Fruit fly (Drosophila melanogaster) whole organism, pupa: ENCODE measurements around the gene Atf3.

Experiments used
- CG10348 ChIP-seq: fragments of 200-800 bp; sonication (Bioruptor generic); IDR thresholded peaks from 2 replicates; pipeline ENCODE4 v1.3.6; 2022; ENCODE audit warnings: missing biosample characterization, missing genetic modification characterization
- CG12605 ChIP-seq: fragments of 200-800 bp; sonication (Bioruptor generic); IDR thresholded peaks from 2 replicates; pipeline ENCODE4 v1.3.6; 2022; ENCODE audit warnings: missing biosample characterization, missing genetic modification characterization
- CG13204 ChIP-seq: fragments of 200-800 bp; sonication (Bioruptor generic); optimal IDR thresholded peaks from 2 replicates; lab custom pipeline; 2018; ENCODE audit warnings: missing biosample characterization, mild to moderate bottlenecking, missing genetic modification characterization, moderate library complexity
- CG14655 ChIP-seq: fragments of 200-800 bp; sonication (Bioruptor generic); optimal IDR thresholded peaks from 3 replicates; lab custom pipeline; 2017; ENCODE audit warnings: mild to moderate bottlenecking, missing biosample characterization, missing genetic modification reagents, missing genetic modification characterization
- CG15710 ChIP-seq: fragments of 200-800 bp; sonication (Bioruptor generic); optimal IDR thresholded peaks from 2 replicates; lab custom pipeline; 2018; ENCODE audit warnings: missing biosample characterization, mild to moderate bottlenecking, missing genetic modification characterization, moderate library complexity
- CG17806 ChIP-seq: fragments of 200-800 bp; sonication (Bioruptor generic); optimal IDR thresholded peaks from 2 replicates; lab custom pipeline; 2018; ENCODE audit warnings: missing biosample characterization, mild to moderate bottlenecking, missing genetic modification characterization, moderate library complexity
- CG32121 ChIP-seq: fragments of 200-800 bp; sonication (Bioruptor generic); IDR thresholded peaks from 2 replicates; pipeline ENCODE4 v1.3.6; 2022; ENCODE audit warnings: missing biosample characterization, missing genetic modification characterization
- CG34367 ChIP-seq: fragments of 200-800 bp; sonication (Bioruptor generic); optimal IDR thresholded peaks from 2 replicates; lab custom pipeline; 2018; ENCODE audit warnings: missing biosample characterization, mild to moderate bottlenecking, missing genetic modification characterization
- CG4496 ChIP-seq: fragments of 200-800 bp; sonication (Bioruptor generic); IDR thresholded peaks from 3 replicates; pipeline ENCODE4 v1.3.6; 2022; ENCODE audit warnings: missing biosample characterization, missing genetic modification characterization
- CG8159 ChIP-seq: fragments of 200-800 bp; sonication (Bioruptor generic); optimal IDR thresholded peaks from 3 replicates; lab custom pipeline; 2018; ENCODE audit warnings: missing biosample characterization, mild to moderate bottlenecking, missing genetic modification characterization, moderate library complexity
- CG8301 ChIP-seq: fragments of 200-800 bp; sonication (Bioruptor generic); optimal IDR thresholded peaks from 2 replicates; lab custom pipeline; 2018; ENCODE audit warnings: missing biosample characterization, mild to moderate bottlenecking, missing genetic modification characterization
- CG9948 ChIP-seq: fragments of 200-800 bp; sonication (Bioruptor generic); optimal IDR thresholded peaks from 2 replicates; lab custom pipeline; 2018; ENCODE audit warnings: missing biosample characterization, mild to moderate bottlenecking, missing genetic modification characterization, moderate library complexity
- D1 ChIP-seq: fragments of 200-800 bp; sonication (Bioruptor generic); optimal IDR thresholded peaks from 2 replicates; lab custom pipeline; 2018; ENCODE audit warnings: missing biosample characterization, mild to moderate bottlenecking, missing genetic modification characterization, moderate library complexity
- EcR ChIP-seq: fragments of 200-800 bp; sonication (Bioruptor generic); optimal IDR thresholded peaks from 3 replicates; lab custom pipeline; 2019; ENCODE audit warnings: missing biosample characterization, missing genetic modification characterization, mild to moderate bottlenecking, moderate library complexity, missing genetic modification reagents
- Ets98B ChIP-seq: fragments of 200-800 bp; sonication (Bioruptor generic); IDR thresholded peaks from 2 replicates; pipeline ENCODE4 v1.3.6; 2022; ENCODE audit warnings: missing biosample characterization, missing genetic modification characterization
- Pif1A ChIP-seq: fragments of 200-800 bp; sonication (Bioruptor generic); optimal IDR thresholded peaks from 3 replicates; lab custom pipeline; 2016; ENCODE audit warnings: missing biosample characterization, missing genetic modification characterization
- Pif1B ChIP-seq: fragments of 200-800 bp; sonication (Bioruptor generic); optimal IDR thresholded peaks from 3 replicates; lab custom pipeline; 2016; ENCODE audit warnings: missing biosample characterization, missing genetic modification characterization
- Snoo ChIP-seq: fragments of 200-800 bp; sonication (Bioruptor generic); optimal IDR thresholded peaks from 3 replicates; lab custom pipeline; 2017; ENCODE audit warnings: missing biosample characterization, mild to moderate bottlenecking, missing genetic modification characterization, inconsistent platforms
- fd96Ca ChIP-seq: fragments of 200-800 bp; sonication (Bioruptor generic); IDR thresholded peaks from 3 replicates; pipeline ENCODE4 v1.3.6; 2022; ENCODE audit warnings: missing biosample characterization, missing genetic modification characterization
- gl ChIP-seq: fragments of 200-800 bp; sonication (Bioruptor generic); optimal IDR thresholded peaks from 2 replicates; lab custom pipeline; 2018; ENCODE audit warnings: missing biosample characterization, mild to moderate bottlenecking, missing genetic modification characterization
- rn ChIP-seq: fragments of 200-800 bp; sonication (Bioruptor generic); IDR thresholded peaks from 2 replicates; pipeline ENCODE4 v1.3.6; 2022; ENCODE audit warnings: missing biosample characterization, missing genetic modification characterization

Atf3 gene

dm6 chrX:1216681-1217080 lies 58.4 kb downstream of the Atf3 start:
- no peak for TF ChIP-seq CG34367 (tag; lab: Kevin White, UChicago)
- TF ChIP-seq CG10348 (GFP tag; lab: Robert Waterston, UW) = no peak
- peak; percentile 29; the same call in 1 of the 2 replicates for TF ChIP-seq CG12605 (GFP tag; lab: Robert Waterston, UW)
- TF ChIP-seq Ets98B = 0 out of 2 replicates have a peak, but pooled peaks have one; percentile 16
- peak; percentile 43; the same call in 1 of the 3 replicates for TF ChIP-seq CG4496 (GFP tag; lab: Robert Waterston, UW)
- no peak for TF ChIP-seq CG17806 (tag; lab: Kevin White, UChicago)
- no peak for TF ChIP-seq rn (GFP tag; lab: Robert Waterston, UW)

dm6 chrX:1215000-1215399 lies 60.1 kb downstream of the Atf3 start, which contains the start of gene CG11398:
Gene CG11398, minus strand, starts transcription at chrX:1215156.
- no peak for TF ChIP-seq CG32121 (GFP tag; lab: Robert Waterston, UW)
- no peak for TF ChIP-seq CG17806 (tag; lab: Kevin White, UChicago)
- TF ChIP-seq CG8301 (tag; lab: Kevin White, UChicago) = no peak
- no peak for TF ChIP-seq CG9948
- TF ChIP-seq, all 21 proteins: peak for 0

dm6 chrX:1209251-1210020 lies 65.6 kb downstream of the Atf3 start, which contains the start of gene CG11382:
Gene CG11382, plus strand, starts transcription at chrX:1209970.
- TF ChIP-seq CG13204 (GFP tag; lab: Kevin White, UChicago) (no peak), CG8159 (peak; percentile 8), CG9948 (peak; percentile 16)

- TF ChIP-seq CG9948 = no peak
- no peak for TF ChIP-seq CG4496 (GFP tag; lab: Robert Waterston, UW)
- no peak for TF ChIP-seq CG15710
Measured at dm6 chrX:1206437-1206836, 68.6 kb downstream of the Atf3 start, which contains the start of gene CG14624. Gene CG14624, plus strand, starts transcription at chrX:1206737.

dm6 chrX:1203477-1203876 lies 71.6 kb downstream of the Atf3 start, which contains the start of gene CG11381:
Gene CG11381, plus strand, starts transcription at chrX:1203777.
- TF ChIP-seq CG15710 (no peak), fd96Ca (GFP tag; lab: Robert Waterston, UW) (no peak), CG17806 (tag; lab: Kevin White, UChicago) (no peak), CG10348 (GFP tag; lab: Robert Waterston, UW) (no peak), CG32121 (GFP tag; lab: Robert Waterston, UW) (no peak), CG8301 (tag; lab: Kevin White, UChicago) (no peak)

- TF ChIP-seq D1 (tag; lab: Kevin White, UChicago) (no peak), CG13204 (GFP tag; lab: Kevin White, UChicago) (no peak), Pif1A (GFP tag; lab: Kevin White, UChicago) (no peak), CG15710 (no peak), CG4496 (GFP tag; lab: Robert Waterston, UW) (no peak), Ets98B (no peak), rn (GFP tag; lab: Robert Waterston, UW) (no peak), CG14655 (GFP tag; lab: Kevin White, UChicago) (no peak), CG8159 (no peak), CG9948 (no peak), CG10348 (GFP tag; lab: Robert Waterston, UW) (no peak), CG8301 (tag; lab: Kevin White, UChicago) (no peak), fd96Ca (GFP tag; lab: Robert Waterston, UW) (no peak), CG32121 (GFP tag; lab: Robert Waterston, UW) (no peak), EcR (no peak), Pif1B (no peak), CG34367 (tag; lab: Kevin White, UChicago) (no peak), Snoo (tag; lab: Kevin White, UChicago) (no peak), CG17806 (tag; lab: Kevin White, UChicago) (no peak), gl (tag; lab: Kevin White, UChicago) (no peak)
Measured at dm6 chrX:1199246-1199645, 75.8 kb downstream of the Atf3 start, which contains the start of gene CG14625. Gene CG14625, plus strand, starts transcription at chrX:1199546.

DNA sequence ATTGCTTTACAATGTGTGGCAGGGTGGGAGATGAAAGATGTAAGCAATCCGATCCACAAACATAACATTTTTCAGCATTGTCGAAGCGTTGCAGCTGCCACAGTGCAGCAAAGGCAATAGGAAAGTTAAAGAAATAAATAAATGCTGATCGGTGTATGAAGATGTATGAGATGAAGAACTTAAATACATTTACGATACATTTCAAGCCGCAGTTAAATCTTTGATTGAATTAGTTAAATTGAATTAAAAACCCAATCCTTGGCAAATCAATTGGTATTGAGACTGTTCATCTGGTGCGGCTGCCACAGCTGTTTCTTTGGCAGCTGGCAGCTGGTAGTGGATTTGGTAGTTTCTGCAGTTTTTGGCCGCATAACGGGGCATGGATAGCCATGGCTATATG lies 77.2 kb downstream of the Atf3 start:
- no peak for TF ChIP-seq CG8301 (tag; lab: Kevin White, UChicago)
- no peak for TF ChIP-seq CG8159
- TF ChIP-seq Ets98B = peak; percentile 38; the same call in 1 of the 2 replicates
